Fruit fly (Drosophila melanogaster): Measurements from ENCODE around the gene eIF3i.

- TF ChIP-seq fd96Ca (GFP tag; IDR thresholded peaks at IDR 0.05) = no peak
- no peak for TF ChIP-seq Pif1B (GFP tag; optimal IDR thresholded peaks at IDR 0.05)
- no peak for TF ChIP-seq CG4496 (GFP tag; IDR thresholded peaks at IDR 0.05)
- TF ChIP-seq CG12605 (GFP tag; IDR thresholded peaks at IDR 0.05) = no peak
- no peak for TF ChIP-seq Snoo (tag; optimal IDR thresholded peaks at IDR 0.05)
- no peak for TF ChIP-seq CG8301 (tag; optimal IDR thresholded peaks at IDR 0.05)
- TF ChIP-seq CG9948 (tag; optimal IDR thresholded peaks at IDR 0.05) = no peak
- no peak for TF ChIP-seq EcR (GFP tag; optimal IDR thresholded peaks at IDR 0.05)
- no peak for TF ChIP-seq gl (tag; optimal IDR thresholded peaks at IDR 0.05)
These were observed 30.6 kb upstream of the eIF3i start for dm6 chr2L:4998260-4998560.
